Worm (Caenorhabditis elegans) whole organism, midembryonic: ENCODE results near the gene ZK930.2.

Source experiments
- T22C8.4 ChIP-seq: fragments of 200-800 bp; sonication (Bioruptor generic); IDR thresholded peaks from 2 replicates; pipeline ENCODE4 v1.3.6; 2022; ENCODE audit warnings: missing genetic modification characterization, missing compliant biosample characterization
- cog-1 ChIP-seq: sonication (generic microtip); optimal IDR thresholded peaks from 2 replicates; lab custom pipeline; 2016; ENCODE audit warnings: missing genetic modification characterization, missing compliant biosample characterization
- flt-1 ChIP-seq: fragments of 200-800 bp; sonication (Bioruptor generic); IDR thresholded peaks from 2 replicates; pipeline ENCODE4 v1.3.6; 2022; ENCODE audit warnings: missing genetic modification characterization, missing compliant biosample characterization
- klf-2 ChIP-seq: fragments of 200-800 bp; sonication (Bioruptor generic); conservative IDR thresholded peaks from 2 replicates; pipeline ENCODE4 v1.3.6; 2022; ENCODE audit warnings: missing genetic modification reagents, missing genetic modification characterization, missing compliant biosample characterization
- med-1 ChIP-seq: sonication (generic microtip); optimal IDR thresholded peaks from 2 replicates; lab custom pipeline; 2017; ENCODE audit warnings: missing genetic modification characterization, mild to moderate bottlenecking, missing compliant biosample characterization, antibody characterized with exemption, missing genetic modification reagents; ENCODE audit not compliant: insufficient read depth
- ref-1 ChIP-seq: fragments of 200-800 bp; sonication (Bioruptor generic); conservative IDR thresholded peaks from 2 replicates; pipeline ENCODE4 v1.3.6; 2022; ENCODE audit warnings: missing genetic modification reagents, missing genetic modification characterization, missing compliant biosample characterization
- tab-1 ChIP-seq: fragments of 200-800 bp; sonication (Bioruptor generic); IDR thresholded peaks from 2 replicates; pipeline ENCODE4 v1.3.6; 2022; ENCODE audit warnings: missing genetic modification characterization, missing compliant biosample characterization
- ztf-23 ChIP-seq: fragments of 200-800 bp; sonication (Bioruptor generic); IDR thresholded peaks from 2 replicates; pipeline ENCODE4 v1.3.6; 2022; ENCODE audit warnings: missing genetic modification reagents, missing genetic modification characterization, missing compliant biosample characterization
- ztf-29 ChIP-seq: fragments of 200-800 bp; sonication (Bioruptor generic); IDR thresholded peaks from 2 replicates; pipeline ENCODE4 v1.3.6; 2022; ENCODE audit warnings: missing genetic modification reagents, missing genetic modification characterization, missing compliant biosample characterization

ZK930.2 gene

ce11 chrII:11868893-11869292 lies 24.3 kb downstream of the ZK930.2 start:
- TF ChIP-seq flt-1 (GFP tag; lab: Robert Waterston, UW) (no peak), ztf-23 (no peak), ref-1 (no peak), klf-2 (GFP tag; lab: Robert Waterston, UW) (no peak), tab-1 (GFP tag; lab: Robert Waterston, UW) (no peak), cog-1 (tag; lab: Kevin White, UChicago) (no peak), med-1 (GFP tag; lab: Kevin White, UChicago) (no peak), ztf-29 (GFP tag; lab: Robert Waterston, UW) (no peak), T22C8.4 (GFP tag; lab: Robert Waterston, UW) (no peak)

- TF ChIP-seq T22C8.4 (GFP tag; lab: Robert Waterston, UW) (no peak), ztf-23 (no peak), cog-1 (tag; lab: Kevin White, UChicago) (no peak), ref-1 (no peak)
Observed at ce11 chrII:11868234-11868633, 25.0 kb downstream of the ZK930.2 start, which contains the start of gene col-84. Gene col-84, plus strand, starts transcription at chrII:11868534.

- no peak for TF ChIP-seq tab-1 (GFP tag; lab: Robert Waterston, UW)
- no peak for TF ChIP-seq ztf-23
- TF ChIP-seq ztf-29 (GFP tag; lab: Robert Waterston, UW) = no peak
- TF ChIP-seq T22C8.4 (GFP tag; lab: Robert Waterston, UW) = no peak
- no peak for TF ChIP-seq cog-1 (tag; lab: Kevin White, UChicago)
- no peak for TF ChIP-seq ref-1
- no peak for TF ChIP-seq med-1 (GFP tag; lab: Kevin White, UChicago)
- no peak for TF ChIP-seq klf-2 (GFP tag; lab: Robert Waterston, UW)
- no peak for TF ChIP-seq flt-1 (GFP tag; lab: Robert Waterston, UW)
Observed at ce11 chrII:11865644-11866043, 27.6 kb downstream of the ZK930.2 start, which contains the start of gene K12D12.4. Gene K12D12.4, minus strand, starts transcription at chrII:11865744.

ce11 chrII:11860623-11861079 lies 32.6 kb downstream of the ZK930.2 start, which contains the start of gene K12D12.5:
Gene K12D12.5, plus strand, starts transcription at chrII:11861029.
- TF ChIP-seq tab-1 (GFP tag; lab: Robert Waterston, UW) (no peak), T22C8.4 (GFP tag; lab: Robert Waterston, UW) (no peak), ztf-29 (GFP tag; lab: Robert Waterston, UW) (no peak), cog-1 (tag; lab: Kevin White, UChicago) (no peak), ref-1 (no peak), flt-1 (GFP tag; lab: Robert Waterston, UW) (no peak), ztf-23 (no peak), med-1 (GFP tag; lab: Kevin White, UChicago) (no peak), klf-2 (GFP tag; lab: Robert Waterston, UW) (no peak)

ce11 chrII:11859833-11860232 lies 33.4 kb downstream of the ZK930.2 start:
- no peak for TF ChIP-seq klf-2 (GFP tag; lab: Robert Waterston, UW)
- no peak for TF ChIP-seq flt-1 (GFP tag; lab: Robert Waterston, UW)
- TF ChIP-seq cog-1 (tag; lab: Kevin White, UChicago) = no peak
- no peak for TF ChIP-seq ztf-23
- no peak for TF ChIP-seq T22C8.4 (GFP tag; lab: Robert Waterston, UW)
- TF ChIP-seq ref-1 = no peak
- no peak for TF ChIP-seq tab-1 (GFP tag; lab: Robert Waterston, UW)

- TF ChIP-seq cog-1 (tag; lab: Kevin White, UChicago) (no peak), ref-1 (no peak), flt-1 (GFP tag; lab: Robert Waterston, UW) (no peak), klf-2 (GFP tag; lab: Robert Waterston, UW) (no peak), T22C8.4 (GFP tag; lab: Robert Waterston, UW) (no peak), med-1 (GFP tag; lab: Kevin White, UChicago) (no peak), ztf-23 (no peak), ztf-29 (GFP tag; lab: Robert Waterston, UW) (no peak), tab-1 (GFP tag; lab: Robert Waterston, UW) (no peak)
Observed at ce11 chrII:11856361-11856760, 36.9 kb downstream of the ZK930.2 start, which contains the start of gene clh-1. Gene clh-1, minus strand, starts transcription at chrII:11856461.

- TF ChIP-seq med-1 (GFP tag; lab: Kevin White, UChicago) (no peak), flt-1 (GFP tag; lab: Robert Waterston, UW) (no peak), T22C8.4 (GFP tag; lab: Robert Waterston, UW) (no peak)
Observed at ce11 chrII:11854749-11855148, 38.5 kb downstream of the ZK930.2 start.

- TF ChIP-seq ztf-29 (GFP tag; lab: Robert Waterston, UW) (no peak), cog-1 (tag; lab: Kevin White, UChicago) (no peak), T22C8.4 (GFP tag; lab: Robert Waterston, UW) (no peak), tab-1 (GFP tag; lab: Robert Waterston, UW) (no peak), klf-2 (GFP tag; lab: Robert Waterston, UW) (no peak), flt-1 (GFP tag; lab: Robert Waterston, UW) (no peak), med-1 (GFP tag; lab: Kevin White, UChicago) (no peak), ref-1 (no peak), ztf-23 (no peak)
Observed at ce11 chrII:11853108-11853507, 40.1 kb downstream of the ZK930.2 start.

ce11 chrII:11852191-11852901 lies 40.9 kb downstream of the ZK930.2 start:
- TF ChIP-seq flt-1 (GFP tag; lab: Robert Waterston, UW) = no peak
- TF ChIP-seq T22C8.4 (GFP tag; lab: Robert Waterston, UW) = no peak
- TF ChIP-seq ztf-29 (GFP tag; lab: Robert Waterston, UW) = no peak
- no peak for TF ChIP-seq klf-2 (GFP tag; lab: Robert Waterston, UW)
- TF ChIP-seq cog-1 (tag; lab: Kevin White, UChicago) = no peak
- no peak for TF ChIP-seq tab-1 (GFP tag; lab: Robert Waterston, UW)
- TF ChIP-seq med-1 (GFP tag; lab: Kevin White, UChicago) = no peak
- no peak for TF ChIP-seq ref-1
- no peak for TF ChIP-seq ztf-23
